Worm (Caenorhabditis elegans) whole organism, L1 larva: ENCODE data around the gene sru-2.

Experiments used
- C04F5.9 ChIP-seq: sonication (generic microtip); optimal IDR thresholded peaks from 2 replicates; lab custom pipeline; 2016; ENCODE audit warnings: missing genetic modification characterization, missing compliant biosample characterization
- C16A3.4 ChIP-seq: fragments of 150-350 bp; optimal IDR thresholded peaks from 2 replicates; lab custom pipeline; 2014; ENCODE audit warnings: missing biosample characterization, missing genetic modification characterization
- aha-1 ChIP-seq: fragments of 150-350 bp; optimal IDR thresholded peaks from 2 replicates; lab custom pipeline; 2014; ENCODE audit warnings: missing biosample characterization, missing genetic modification characterization
- blmp-1 ChIP-seq: fragments of 150-350 bp; optimal IDR thresholded peaks from 2 replicates; lab custom pipeline; 2014; ENCODE audit warnings: missing biosample characterization, missing genetic modification characterization
- ceh-63 ChIP-seq: fragments of 200-800 bp; sonication (Bioruptor generic); optimal IDR thresholded peaks from 2 replicates; lab custom pipeline; 2018; ENCODE audit warnings: mild to moderate bottlenecking, missing genetic modification characterization, missing compliant biosample characterization
- ceh-82 ChIP-seq, 3 experiments: fragments of 150-350 bp in 1 of 3; sonication (generic microtip) in 2 of 3; optimal IDR thresholded peaks; 2 replicates each; lab custom pipeline; 2014 to 2017; ENCODE audit warnings: missing biosample characterization in 3 of 3, missing genetic modification characterization in 3 of 3
- dsc-1 ChIP-seq: sonication (generic microtip); optimal IDR thresholded peaks from 2 replicates; lab custom pipeline; 2016; ENCODE audit warnings: mild to moderate bottlenecking, missing genetic modification characterization, missing compliant biosample characterization
- efl-1 ChIP-seq, 4 experiments: fragments of 150-350 bp; optimal IDR thresholded peaks in 3 of 4; peaks in 1 of 4; 1 replicate in 1 of 4; 2 replicates in 3 of 4; lab custom pipeline; 2014; ENCODE audit warnings: missing biosample characterization in 2 of 4, missing genetic modification characterization in 2 of 4, missing genetic modification reagents in 2 of 4
- elt-2 ChIP-seq: sonication (generic microtip); optimal IDR thresholded peaks from 2 replicates; lab custom pipeline; 2016; ENCODE audit warnings: missing genetic modification characterization, mild to moderate bottlenecking, inconsistent platforms, missing compliant biosample characterization, missing genetic modification reagents
- elt-3 ChIP-seq, 6 experiments: fragments of 150-350 bp in 1 of 6; sonication (generic microtip); optimal IDR thresholded peaks; 2 replicates each; lab custom pipeline; 2017 to 2018; ENCODE audit warnings: missing biosample characterization in 6 of 6, missing genetic modification characterization in 6 of 6, inconsistent platforms in 1 of 6
- ets-5 ChIP-seq: fragments of 200-800 bp; sonication (Bioruptor generic); IDR thresholded peaks from 2 replicates; pipeline ENCODE4 v1.3.6; 2022; ENCODE audit warnings: missing genetic modification characterization, missing compliant biosample characterization
- fkh-8 ChIP-seq: sonication (generic microtip); optimal IDR thresholded peaks from 2 replicates; lab custom pipeline; 2016; ENCODE audit warnings: mild to moderate bottlenecking, missing genetic modification characterization, missing compliant biosample characterization
- isw-1 ChIP-seq: fragments of 200-800 bp; sonication (Bioruptor generic); IDR thresholded peaks from 2 replicates; pipeline ENCODE4 v1.3.6; 2022; ENCODE audit warnings: missing genetic modification characterization, missing compliant biosample characterization
- jun-1 ChIP-seq: fragments of 150-350 bp; optimal IDR thresholded peaks from 2 replicates; lab custom pipeline; 2014; ENCODE audit warnings: missing biosample characterization, missing genetic modification reagents, missing genetic modification characterization
- lin-13 ChIP-seq: fragments of 150-350 bp; optimal IDR thresholded peaks from 2 replicates; lab custom pipeline; 2014; ENCODE audit warnings: missing biosample characterization, missing genetic modification reagents, missing genetic modification characterization
- lin-14 ChIP-seq: fragments of 200-800 bp; sonication (Bioruptor generic); optimal IDR thresholded peaks from 2 replicates; lab custom pipeline; 2018; ENCODE audit warnings: mild to moderate bottlenecking, missing genetic modification characterization, moderate library complexity, missing compliant biosample characterization
- lin-15B ChIP-seq: fragments of 150-350 bp; sonication (generic microtip); optimal IDR thresholded peaks from 3 replicates; lab custom pipeline; 2014; ENCODE audit warnings: missing biosample characterization, missing genetic modification characterization
- lin-35 ChIP-seq, 2 experiments: fragments of 150-350 bp; optimal IDR thresholded peaks; 2 replicates each; lab custom pipeline; 2014; ENCODE audit warnings: missing biosample characterization in 2 of 2, missing genetic modification characterization in 2 of 2, missing genetic modification reagents in 2 of 2
- lsy-2 ChIP-seq, 2 experiments: fragments of 150-350 bp; optimal IDR thresholded peaks; 2 replicates each; lab custom pipeline; 2014; ENCODE audit warnings: missing biosample characterization in 2 of 2, missing genetic modification characterization in 2 of 2
- mab-9 ChIP-seq: fragments of 200-800 bp; sonication (Bioruptor generic); IDR thresholded peaks from 2 replicates; pipeline ENCODE4 v1.3.6; 2022; ENCODE audit warnings: missing genetic modification reagents, missing genetic modification characterization, missing compliant biosample characterization
- nhr-11 ChIP-seq: fragments of 150-350 bp; optimal IDR thresholded peaks from 2 replicates; lab custom pipeline; 2014; ENCODE audit warnings: missing biosample characterization, missing genetic modification characterization
- nhr-19 ChIP-seq: fragments of 200-800 bp; sonication (Bioruptor generic); conservative IDR thresholded peaks from 2 replicates; pipeline ENCODE4 v1.3.6; 2022; ENCODE audit warnings: missing genetic modification characterization, missing compliant biosample characterization
- nhr-237 ChIP-seq: fragments of 150-350 bp; optimal IDR thresholded peaks from 2 replicates; lab custom pipeline; 2014; ENCODE audit warnings: missing biosample characterization, missing genetic modification characterization
- nhr-47 ChIP-seq: sonication (generic microtip); optimal IDR thresholded peaks from 2 replicates; lab custom pipeline; 2016; ENCODE audit warnings: mild to moderate bottlenecking, missing genetic modification characterization, moderate library complexity, missing compliant biosample characterization
- nhr-71 ChIP-seq: sonication (generic microtip); optimal IDR thresholded peaks from 2 replicates; lab custom pipeline; 2016; ENCODE audit warnings: mild to moderate bottlenecking, missing genetic modification characterization, moderate library complexity, missing compliant biosample characterization
- nhr-84 ChIP-seq: sonication (generic microtip); optimal IDR thresholded peaks from 2 replicates; lab custom pipeline; 2017; ENCODE audit warnings: missing biosample characterization, missing genetic modification characterization
- nhr-85 ChIP-seq: sonication (generic microtip); peaks from one replicate; lab custom pipeline; 2016; ENCODE audit warnings: missing genetic modification characterization, inconsistent platforms, missing compliant biosample characterization
- nhr-90 ChIP-seq: sonication (generic microtip); optimal IDR thresholded peaks from 2 replicates; lab custom pipeline; 2016; ENCODE audit warnings: mild to moderate bottlenecking, missing genetic modification characterization, missing compliant biosample characterization; ENCODE audit not compliant: poor library complexity
- pag-3 ChIP-seq: sonication (generic microtip); optimal IDR thresholded peaks from 2 replicates; lab custom pipeline; 2017; ENCODE audit warnings: missing genetic modification characterization, mild to moderate bottlenecking, missing compliant biosample characterization, antibody characterized with exemption, borderline replicate concordance; ENCODE audit not compliant: insufficient read depth
- pax-3 ChIP-seq: fragments of 200-800 bp; sonication (Bioruptor generic); optimal IDR thresholded peaks from 2 replicates; lab custom pipeline; 2018; ENCODE audit warnings: mild to moderate bottlenecking, missing genetic modification characterization, moderate library complexity, missing compliant biosample characterization
- snpc-4 ChIP-seq: fragments of 150-350 bp; optimal IDR thresholded peaks from 2 replicates; lab custom pipeline; 2014; ENCODE audit warnings: missing biosample characterization, missing genetic modification characterization
- snu-23 ChIP-seq: sonication (generic microtip); optimal IDR thresholded peaks from 2 replicates; lab custom pipeline; 2016; ENCODE audit warnings: missing genetic modification characterization, missing compliant biosample characterization
- sptf-1 ChIP-seq: fragments of 150-350 bp; optimal IDR thresholded peaks from 2 replicates; lab custom pipeline; 2014; ENCODE audit warnings: missing biosample characterization, missing genetic modification characterization
- sup-37 ChIP-seq: fragments of 200-800 bp; sonication (Bioruptor generic); optimal IDR thresholded peaks from 2 replicates; lab custom pipeline; 2018; ENCODE audit warnings: mild to moderate bottlenecking, missing genetic modification characterization, missing compliant biosample characterization
- swsn-7 ChIP-seq: sonication (generic microtip); optimal IDR thresholded peaks from 2 replicates; lab custom pipeline; 2016; ENCODE audit warnings: missing genetic modification characterization, missing compliant biosample characterization
- tbx-2 ChIP-seq: sonication (generic microtip); optimal IDR thresholded peaks from 2 replicates; lab custom pipeline; 2016; ENCODE audit warnings: missing genetic modification characterization, missing compliant biosample characterization
- tlp-1 ChIP-seq: fragments of 150-350 bp; optimal IDR thresholded peaks from 2 replicates; lab custom pipeline; 2014; ENCODE audit warnings: missing biosample characterization, missing genetic modification characterization
- unc-30 ChIP-seq: sonication (generic microtip); optimal IDR thresholded peaks from 2 replicates; lab custom pipeline; 2017; ENCODE audit warnings: missing biosample characterization, missing genetic modification characterization
- unc-86 ChIP-seq: sonication (generic microtip); optimal IDR thresholded peaks from 2 replicates; lab custom pipeline; 2016; ENCODE audit warnings: missing genetic modification characterization, missing compliant biosample characterization
- vab-15 ChIP-seq: sonication (generic microtip); optimal IDR thresholded peaks from 2 replicates; lab custom pipeline; 2017; ENCODE audit warnings: missing genotype, mild to moderate bottlenecking, missing genetic modification characterization, missing compliant biosample characterization
- xbp-1 ChIP-seq: sonication (generic microtip); optimal IDR thresholded peaks from 2 replicates; lab custom pipeline; 2016; ENCODE audit warnings: missing genetic modification characterization, missing compliant biosample characterization
- ztf-11 ChIP-seq, 2 experiments: sonication (generic microtip); optimal IDR thresholded peaks; 2 replicates each; lab custom pipeline; 2016 to 2017; ENCODE audit warnings: missing genetic modification characterization in 2 of 2, missing biosample characterization in 1 of 2, missing compliant biosample characterization in 1 of 2

sru-2 gene

ce11 chrIV:9518608-9519007 lies 32.5 kb downstream of the sru-2 start, which contains the start of gene nlp-35:
Gene nlp-35 (minus strand): TSS chrIV:9518926.
- TF ChIP-seq vab-15 (no peak), elt-3 (tag; optimal IDR thresholded peaks at IDR 0.05; lab: Kevin White, UChicago) (no peak), dsc-1 (tag; lab: Kevin White, UChicago) (no peak), unc-30 (tag; lab: Kevin White, UChicago) (no peak), aha-1 (tag; lab: Kevin White, UChicago) (no peak), ceh-63 (GFP tag; lab: Kevin White, UChicago) (no peak), sup-37 (GFP tag; lab: Kevin White, UChicago) (no peak), ztf-11 (tag; optimal IDR thresholded peaks at IDR 0.05; lab: Kevin White, UChicago) (no peak), sptf-1 (no peak), lin-13 (GFP tag; lab: Kevin White, UChicago) (no peak), ets-5 (GFP tag; lab: Robert Waterston, UW) (no peak), isw-1 (GFP tag; lab: Robert Waterston, UW) (no peak), nhr-237 (tag; lab: Kevin White, UChicago) (no peak), C16A3.4 (tag; lab: Kevin White, UChicago) (no peak), nhr-90 (tag; lab: Kevin White, UChicago) (no peak)

ce11 chrIV:9520629-9521028 lies 34.6 kb downstream of the sru-2 start:
- TF ChIP-seq pag-3 (tag; lab: Kevin White, UChicago) (no peak), dsc-1 (tag; lab: Kevin White, UChicago) (peak; percentile 88), efl-1 (optimal IDR thresholded peaks at IDR 0.05; lab: Kevin White, UChicago) (no peak), efl-1 (GFP tag; optimal IDR thresholded peaks at IDR 0.05 in 1 of 2; lab: Kevin White, UChicago) (peak in 1 of 2 experiments; percentile 68), swsn-7 (tag; lab: Kevin White, UChicago) (no peak), pax-3 (tag; lab: Kevin White, UChicago) (peak; percentile 41), ets-5 (GFP tag; lab: Robert Waterston, UW) (no peak)

- TF ChIP-seq tlp-1 (tag; lab: Kevin White, UChicago) (no peak), efl-1 (optimal IDR thresholded peaks at IDR 0.05; lab: Kevin White, UChicago) (no peak), efl-1 (GFP tag; optimal IDR thresholded peaks at IDR 0.05 in 1 of 2; lab: Kevin White, UChicago) (peak in 1 of 2 experiments; percentile 55), lin-14 (peak; percentile 27), C04F5.9 (no peak)
Measured at ce11 chrIV:9523139-9523538, 37.1 kb downstream of the sru-2 start.

ce11 chrIV:9524849-9525460 lies 38.9 kb downstream of the sru-2 start, which contains the start of gene ndua-5:
Gene ndua-5 (minus strand): TSS chrIV:9524899.
- TF ChIP-seq dsc-1 (tag; lab: Kevin White, UChicago) (peak; percentile 59), xbp-1 (tag; lab: Kevin White, UChicago) (peak; percentile 72), tbx-2 (tag; lab: Kevin White, UChicago) (peak; percentile 63), lsy-2 (tag; optimal IDR thresholded peaks at IDR 0.05; lab: Kevin White, UChicago) (peak; percentile 28 to 72), pag-3 (tag; lab: Kevin White, UChicago) (no peak), unc-86 (tag; lab: Kevin White, UChicago) (peak; percentile 31), ztf-11 (tag; optimal IDR thresholded peaks at IDR 0.05; lab: Kevin White, UChicago) (no peak), fkh-8 (peak; percentile 15), nhr-47 (peak; percentile 74), blmp-1 (tag; lab: Kevin White, UChicago) (peak; percentile 61), sptf-1 (no peak), efl-1 (optimal IDR thresholded peaks at IDR 0.05; lab: Kevin White, UChicago) (peak; percentile 90 to 92), efl-1 (GFP tag; optimal IDR thresholded peaks at IDR 0.05 in 1 of 2; lab: Kevin White, UChicago) (peak; percentile 91 to 98), snpc-4 (tag; lab: Kevin White, UChicago) (peak; percentile 49), nhr-85 (peak; percentile 89), nhr-19 (peak; percentile 39; the same call in 1 of the 2 replicates), nhr-84 (tag; lab: Kevin White, UChicago) (no peak), snu-23 (GFP tag; lab: Kevin White, UChicago) (peak; percentile 65), nhr-71 (peak; percentile 79), isw-1 (GFP tag; lab: Robert Waterston, UW) (peak; percentile 23; the same call in 1 of the 2 replicates), elt-3 (tag; optimal IDR thresholded peaks at IDR 0.05; lab: Kevin White, UChicago) (no peak), nhr-11 (tag; lab: Kevin White, UChicago) (no peak), lin-15B (peak; percentile 66), elt-2 (tag; lab: Kevin White, UChicago) (no peak), ets-5 (GFP tag; lab: Robert Waterston, UW) (no peak), nhr-237 (tag; lab: Kevin White, UChicago) (no peak), swsn-7 (tag; lab: Kevin White, UChicago) (peak; percentile 64), nhr-90 (tag; lab: Kevin White, UChicago) (peak; percentile 42), ceh-82 (tag; optimal IDR thresholded peaks at IDR 0.05; lab: Kevin White, UChicago) (peak; percentile 0 to 51 (median 9)), lin-14 (peak; percentile 49), mab-9 (GFP tag; lab: Robert Waterston, UW) (no peak), jun-1 (tag; lab: Kevin White, UChicago) (no peak), lin-35 (GFP tag; optimal IDR thresholded peaks at IDR 0.05; lab: Kevin White, UChicago) (peak; percentile 91 to 93)
